Worm (Caenorhabditis elegans): ENCODE measurements around the gene msp-10.
"Not testable (repeated sequence)": the region's sequence is repeated elsewhere in the genome, so short reads cannot be mapped to it uniquely, and the experiment has no call there.

Gene msp-10

DNA sequence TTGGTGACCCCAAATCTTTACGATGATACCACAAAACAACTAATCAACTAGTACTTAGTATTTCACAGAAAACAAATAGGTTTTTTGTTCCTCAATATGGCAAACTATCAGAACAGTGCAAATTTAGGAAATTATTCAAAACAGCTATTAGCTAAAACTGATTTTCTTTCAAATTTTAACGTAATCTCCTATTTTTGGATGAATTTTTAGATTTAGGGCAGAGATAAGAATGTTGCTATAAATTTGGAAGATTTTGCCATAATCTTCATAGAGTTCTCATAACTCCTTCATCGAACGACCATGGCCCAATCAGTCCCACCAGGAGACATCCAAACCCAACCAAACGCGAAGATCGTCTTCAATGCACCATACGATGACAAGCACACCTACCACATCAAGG, at the start of gene msp-10:
Gene msp-10, plus strand, starts transcription at position 301 of the 400 bp plus-strand sequence.
- TF ChIP-seq unc-62 (GFP tag; optimal IDR thresholded peaks at IDR 0.05); snpc-4 (tag; optimal IDR thresholded peaks at IDR 0.05); ZK546.5 (tag; optimal IDR thresholded peaks at IDR 0.05): not testable (repeated sequence)

- TF ChIP-seq zag-1 (tag; optimal IDR thresholded peaks at IDR 0.05) (no peak), unc-39 (tag; optimal IDR thresholded peaks at IDR 0.05) (no peak), nhr-28 (tag; optimal IDR thresholded peaks at IDR 0.05) (no peak), ceh-82 (tag; optimal IDR thresholded peaks at IDR 0.05) (no peak), nfya-1 (tag; optimal IDR thresholded peaks at IDR 0.05; ENCODE audit: insufficient read depth) (no peak), nhr-237 (tag; optimal IDR thresholded peaks at IDR 0.05) (no peak), elt-3 (tag; optimal IDR thresholded peaks at IDR 0.05) (no peak), skn-1 (tag; optimal IDR thresholded peaks at IDR 0.05) (no peak), nhr-23 (tag; optimal IDR thresholded peaks at IDR 0.05) (no peak), ceh-16 (tag; optimal IDR thresholded peaks at IDR 0.05) (no peak)
Measured at ce11 chrIV:9789496-9789895, 48.0 kb upstream of the msp-10 start, which contains the start of gene T13F2.4. Gene T13F2.4, plus strand, starts transcription at chrIV:9789796.

DNA sequence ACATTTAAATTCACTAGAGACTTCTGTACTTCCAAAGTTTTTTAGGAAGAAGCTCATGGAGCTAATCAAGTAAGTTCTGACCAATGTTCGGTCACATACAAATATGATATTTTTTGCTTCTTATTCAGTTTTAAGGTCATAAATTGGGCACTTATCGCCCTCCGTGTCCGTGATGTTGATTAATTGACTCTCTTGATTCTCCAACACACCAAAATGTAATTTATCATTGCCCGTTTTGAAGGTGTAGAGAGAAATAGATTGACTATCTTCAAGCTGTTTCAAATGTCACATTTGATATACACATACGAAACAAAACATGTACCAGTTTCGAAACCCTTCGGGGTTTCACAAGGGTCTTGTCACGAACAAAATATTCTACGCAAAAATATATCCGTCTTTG, 46.7 kb upstream of the msp-10 start:
- TF ChIP-seq egl-5 (tag; optimal IDR thresholded peaks at IDR 0.05) (no peak), nhr-25 (tag; optimal IDR thresholded peaks at IDR 0.05) (peak; percentile 36), lin-39 (tag; optimal IDR thresholded peaks at IDR 0.05) (peak; percentile 60), unc-62 (GFP tag; optimal IDR thresholded peaks at IDR 0.05) (peak; percentile 68)

DNA sequence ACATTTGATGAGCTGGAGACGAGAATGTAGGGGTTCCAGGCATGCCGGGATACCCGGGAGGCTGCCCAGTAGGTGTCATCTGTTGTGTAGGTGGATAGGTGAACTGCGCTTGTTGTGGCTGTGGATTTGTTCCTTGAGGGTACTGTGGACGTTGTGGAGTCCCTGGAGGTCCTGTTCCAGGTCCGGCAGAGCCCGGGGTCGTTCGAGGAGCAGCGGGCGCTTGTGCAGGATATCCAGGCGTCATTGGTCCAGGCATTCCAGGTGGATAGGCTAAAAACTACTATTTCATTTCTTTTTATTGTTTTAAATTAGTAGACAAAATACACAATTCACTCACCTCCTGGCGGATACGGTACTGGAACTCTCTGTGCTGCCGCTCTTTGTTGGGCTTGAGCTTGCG, 42.2 kb upstream of the msp-10 start:
- no peak for TF ChIP-seq ztf-11 (tag; optimal IDR thresholded peaks at IDR 0.05)

DNA sequence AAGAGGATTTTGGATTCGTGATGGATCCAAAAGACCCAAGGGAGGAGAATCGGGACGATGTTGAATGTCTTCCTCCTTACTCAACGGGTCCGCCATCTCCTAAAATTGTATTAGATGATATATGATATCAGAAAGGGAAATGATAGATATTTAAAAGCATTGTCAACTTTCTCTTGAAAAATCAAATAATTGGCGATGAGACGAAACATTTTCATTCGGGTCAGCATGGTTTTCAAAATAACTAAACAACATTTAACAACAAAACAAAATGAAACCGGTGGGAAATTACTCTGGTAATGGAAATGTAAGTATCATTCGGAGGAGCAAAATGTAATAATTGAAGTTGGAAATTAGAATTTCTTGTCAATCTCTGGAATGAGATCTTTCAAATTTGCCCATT, 41.0 kb upstream of the msp-10 start, which contains the start of gene pis-1:
Gene pis-1, minus strand, starts transcription at position 101 of the 400 bp plus-strand sequence.
- TF ChIP-seq skn-1 (tag; optimal IDR thresholded peaks at IDR 0.05) (no peak), nhr-11 (tag; optimal IDR thresholded peaks at IDR 0.05) (no peak), snpc-4 (tag; optimal IDR thresholded peaks at IDR 0.05) (no peak), R02D3.7 (tag; optimal IDR thresholded peaks at IDR 0.05) (no peak), fkh-2 (tag; optimal IDR thresholded peaks at IDR 0.05) (no peak), lin-39 (tag; optimal IDR thresholded peaks at IDR 0.05) (no peak), pqm-1 (tag; optimal IDR thresholded peaks at IDR 0.05) (no peak), nhr-25 (tag; optimal IDR thresholded peaks at IDR 0.05) (no peak), ama-1 (optimal IDR thresholded peaks at IDR 0.05) (no peak)

- TF ChIP-seq lin-15B (tag; optimal IDR thresholded peaks at IDR 0.05) = peak; percentile 20
- peak; percentile 69 for TF ChIP-seq elt-2 (tag; optimal IDR thresholded peaks at IDR 0.05)
- no peak for TF ChIP-seq skn-1 (tag; optimal IDR thresholded peaks at IDR 0.05)
- TF ChIP-seq pqm-1 (tag; optimal IDR thresholded peaks at IDR 0.05) = peak; percentile 59
- TF ChIP-seq nfya-1 (tag; optimal IDR thresholded peaks at IDR 0.05; ENCODE audit: insufficient read depth) = no peak
- TF ChIP-seq ceh-9 (tag; optimal IDR thresholded peaks at IDR 0.05) = no peak
- peak; percentile 2 for TF ChIP-seq nhr-43 (tag; optimal IDR thresholded peaks at IDR 0.05; ENCODE audit: poor library complexity, severe bottlenecking)
Measured at ce11 chrIV:9797304-9798003, 40.0 kb upstream of the msp-10 start, which contains the start of gene T13F2.2. Gene T13F2.2, minus strand, starts transcription at chrIV:9797354.

DNA sequence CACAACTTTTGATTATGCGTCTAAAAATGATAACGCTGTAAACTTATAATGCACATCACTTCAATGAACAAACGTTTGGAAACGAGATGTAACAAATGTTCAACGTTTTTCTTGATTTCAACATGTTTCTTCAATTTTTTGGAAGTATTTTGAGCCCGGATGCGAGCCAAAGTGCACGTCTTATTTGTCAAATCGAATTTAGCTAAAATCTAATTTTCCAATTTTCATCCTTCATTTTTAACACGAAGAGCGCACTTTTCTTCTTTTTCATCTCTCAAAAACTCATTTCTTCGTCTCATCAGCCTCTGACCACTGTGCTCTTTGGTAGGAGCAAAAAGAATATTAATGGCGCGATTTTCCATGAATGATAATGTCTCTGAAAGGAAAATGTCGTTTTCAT, 39.1 kb upstream of the msp-10 start:
- TF ChIP-seq elt-2 (tag; optimal IDR thresholded peaks at IDR 0.05) (peak; percentile 23), unc-62 (GFP tag; optimal IDR thresholded peaks at IDR 0.05) (no peak), nhr-76 (tag; optimal IDR thresholded peaks at IDR 0.05) (no peak), nhr-12 (tag; optimal IDR thresholded peaks at IDR 0.05) (no peak)
